Worm (Caenorhabditis elegans): ENCODE results near the gene C49A9.6.

ce11 chrIV:6213403-6213802 lies 2.7 kb downstream of the C49A9.6 start, which contains the start of gene C49A9.5:
- TF ChIP-seq lin-35 (GFP tag; optimal IDR thresholded peaks at IDR 0.05) (no peak), dpff-1 (tag; optimal IDR thresholded peaks at IDR 0.05) (no peak)

Data from whole organism, young adult.